Worm (Caenorhabditis elegans) whole organism, young adult: Measurements from ENCODE around the gene T14G12.6.

ENCODE experiments used
- B0035.1 ChIP-seq: sonication (generic microtip); optimal IDR thresholded peaks from 2 replicates; lab custom pipeline; 2016; ENCODE audit warnings: missing genetic modification characterization, mild to moderate bottlenecking, missing compliant biosample characterization, missing genotype, missing genetic modification reagents
- D2030.7 ChIP-seq: fragments of 200-800 bp; sonication (Bioruptor generic); IDR thresholded peaks from 2 replicates; pipeline ENCODE4 v1.3.6; 2022; ENCODE audit warnings: missing genetic modification reagents, missing genetic modification characterization, missing compliant biosample characterization
- F39B2.1 ChIP-seq: fragments of 200-800 bp; sonication (Bioruptor generic); IDR thresholded peaks from 2 replicates; pipeline ENCODE4 v1.3.6; 2022; ENCODE audit warnings: missing genetic modification reagents, missing genetic modification characterization, missing compliant biosample characterization
- F49E8.2 ChIP-seq: sonication (generic microtip); optimal IDR thresholded peaks from 3 replicates; lab custom pipeline; 2017; ENCODE audit warnings: missing genetic modification characterization, mild to moderate bottlenecking, missing compliant biosample characterization, antibody characterized with exemption, moderate library complexity; ENCODE audit not compliant: insufficient read depth
- F52B5.7 ChIP-seq: sonication (generic microtip); optimal IDR thresholded peaks from 2 replicates; lab custom pipeline; 2016; ENCODE audit warnings: mild to moderate bottlenecking, missing genetic modification characterization, missing compliant biosample characterization
- K12H6.12 ChIP-seq: fragments of 200-800 bp; sonication (Bioruptor generic); optimal IDR thresholded peaks from 2 replicates; lab custom pipeline; 2018; ENCODE audit warnings: mild to moderate bottlenecking, missing genetic modification characterization, missing compliant biosample characterization
- Y53F4B.3 ChIP-seq: fragments of 200-800 bp; sonication (Bioruptor generic); IDR thresholded peaks from 2 replicates; pipeline ENCODE4 v1.3.6; 2022; ENCODE audit warnings: missing genetic modification reagents, missing genetic modification characterization, missing compliant biosample characterization
- Y53G8AR.9 ChIP-seq: fragments of 200-800 bp; sonication (Bioruptor generic); conservative IDR thresholded peaks from 2 replicates; pipeline ENCODE4 v1.3.6; 2022; ENCODE audit warnings: missing genetic modification reagents, missing genetic modification characterization, missing compliant biosample characterization
- Y56A3A.18 ChIP-seq: fragments of 200-800 bp; sonication (Bioruptor generic); IDR thresholded peaks from 2 replicates; pipeline ENCODE4 v1.3.6; 2022; ENCODE audit warnings: missing genetic modification reagents, missing genetic modification characterization, missing compliant biosample characterization
- Y95B8A.8 ChIP-seq: fragments of 200-800 bp; sonication (Bioruptor generic); IDR thresholded peaks from 2 replicates; pipeline ENCODE4 v1.3.6; 2022; ENCODE audit warnings: missing genetic modification reagents, missing genetic modification characterization, missing compliant biosample characterization
- ZK185.1 ChIP-seq: sonication (generic microtip); optimal IDR thresholded peaks from 2 replicates; lab custom pipeline; 2016; ENCODE audit warnings: mild to moderate bottlenecking, missing genetic modification characterization, missing compliant biosample characterization; ENCODE audit not compliant: poor library complexity, severe bottlenecking
- akir-1 ChIP-seq: fragments of 200-800 bp; sonication (Bioruptor generic); optimal IDR thresholded peaks from 2 replicates; lab custom pipeline; 2018; ENCODE audit warnings: mild to moderate bottlenecking, missing genetic modification characterization, moderate library complexity, missing compliant biosample characterization
- athp-1 ChIP-seq: sonication (generic microtip); optimal IDR thresholded peaks from 2 replicates; lab custom pipeline; 2017; ENCODE audit warnings: mild to moderate bottlenecking, missing genetic modification characterization, missing compliant biosample characterization
- bed-1 ChIP-seq: fragments of 200-800 bp; sonication (Bioruptor generic); IDR thresholded peaks from 2 replicates; pipeline ENCODE4 v1.3.6; 2022; ENCODE audit warnings: missing genetic modification reagents, missing genetic modification characterization, missing compliant biosample characterization
- ceh-91 ChIP-seq: fragments of 200-800 bp; sonication (Bioruptor generic); IDR thresholded peaks from 2 replicates; pipeline ENCODE4 v1.3.6; 2022; ENCODE audit warnings: missing genetic modification reagents, missing genetic modification characterization, missing compliant biosample characterization
- dpff-1 ChIP-seq: sonication (generic microtip); optimal IDR thresholded peaks from 2 replicates; lab custom pipeline; 2017; ENCODE audit warnings: mild to moderate bottlenecking, missing genetic modification characterization, missing compliant biosample characterization
- egl-18 ChIP-seq: fragments of 200-800 bp; sonication (Bioruptor generic); IDR thresholded peaks from 2 replicates; pipeline ENCODE4 v1.3.6; 2022; ENCODE audit warnings: missing genetic modification reagents, missing genetic modification characterization, missing compliant biosample characterization
- egl-44 ChIP-seq: fragments of 200-800 bp; sonication (Bioruptor generic); IDR thresholded peaks from 2 replicates; pipeline ENCODE4 v1.3.6; 2022; ENCODE audit warnings: missing genetic modification reagents, missing genetic modification characterization, missing compliant biosample characterization
- egrh-3 ChIP-seq: fragments of 200-800 bp; sonication (Bioruptor generic); IDR thresholded peaks from 2 replicates; pipeline ENCODE4 v1.3.6; 2022; ENCODE audit warnings: missing genetic modification reagents, missing genetic modification characterization, missing compliant biosample characterization
- ekl-4 ChIP-seq: fragments of 200-800 bp; sonication (Bioruptor generic); IDR thresholded peaks from 2 replicates; pipeline ENCODE4 v1.3.6; 2022; ENCODE audit warnings: missing genetic modification reagents, missing genetic modification characterization, missing compliant biosample characterization
- fkh-3 ChIP-seq: sonication (generic microtip); optimal IDR thresholded peaks from 2 replicates; lab custom pipeline; 2016; ENCODE audit warnings: mild to moderate bottlenecking, missing genetic modification characterization, missing compliant biosample characterization
- hmg-1.2 ChIP-seq: fragments of 200-800 bp; sonication (Bioruptor generic); IDR thresholded peaks from 2 replicates; pipeline ENCODE4 v1.3.6; 2022; ENCODE audit warnings: missing genetic modification reagents, missing genetic modification characterization, missing compliant biosample characterization
- hsf-1 ChIP-seq: fragments of 200-800 bp; sonication (Bioruptor generic); IDR thresholded peaks from 2 replicates; pipeline ENCODE4 v1.3.6; 2022; ENCODE audit warnings: missing genetic modification reagents, missing genetic modification characterization, missing compliant biosample characterization
- lag-1 ChIP-seq: fragments of 200-800 bp; sonication (Bioruptor generic); IDR thresholded peaks from 2 replicates; pipeline ENCODE4 v1.3.6; 2022; ENCODE audit warnings: missing genetic modification reagents, missing genetic modification characterization, missing compliant biosample characterization
- lsy-27 ChIP-seq: sonication (generic microtip); optimal IDR thresholded peaks from 2 replicates; lab custom pipeline; 2017; ENCODE audit warnings: missing genetic modification characterization, mild to moderate bottlenecking, missing compliant biosample characterization, antibody characterized with exemption, missing genotype, borderline replicate concordance; ENCODE audit not compliant: insufficient read depth
- madf-10 ChIP-seq: sonication (generic microtip); optimal IDR thresholded peaks from 2 replicates; lab custom pipeline; 2016; ENCODE audit warnings: mild to moderate bottlenecking, missing genetic modification characterization, missing compliant biosample characterization
- madf-3 ChIP-seq: fragments of 200-800 bp; sonication (Bioruptor generic); IDR thresholded peaks from 2 replicates; pipeline ENCODE4 v1.3.6; 2022; ENCODE audit warnings: missing genetic modification reagents, missing genetic modification characterization, missing compliant biosample characterization
- mel-28 ChIP-seq: sonication (generic microtip); optimal IDR thresholded peaks from 2 replicates; lab custom pipeline; 2016; ENCODE audit warnings: borderline replicate concordance, mild to moderate bottlenecking, missing genetic modification characterization, missing compliant biosample characterization
- nfya-2 ChIP-seq: fragments of 200-800 bp; sonication (Bioruptor generic); IDR thresholded peaks from 2 replicates; pipeline ENCODE4 v1.3.6; 2022; ENCODE audit warnings: missing genetic modification reagents, missing genetic modification characterization, missing compliant biosample characterization
- nfyb-1 ChIP-seq: fragments of 200-800 bp; sonication (Bioruptor generic); IDR thresholded peaks from 2 replicates; pipeline ENCODE4 v1.3.6; 2022; ENCODE audit warnings: missing genetic modification reagents, missing genetic modification characterization, missing compliant biosample characterization
- nhr-120 ChIP-seq: fragments of 200-800 bp; sonication (Bioruptor generic); IDR thresholded peaks from 2 replicates; pipeline ENCODE4 v1.3.6; 2022; ENCODE audit warnings: missing genetic modification characterization, missing compliant biosample characterization
- nhr-27 ChIP-seq: fragments of 200-800 bp; sonication (Bioruptor generic); optimal IDR thresholded peaks from 2 replicates; lab custom pipeline; 2018; ENCODE audit warnings: mild to moderate bottlenecking, missing genetic modification characterization, moderate library complexity, missing compliant biosample characterization
- snpc-1.1 ChIP-seq: sonication (generic microtip); optimal IDR thresholded peaks from 2 replicates; lab custom pipeline; 2017; ENCODE audit warnings: missing genetic modification characterization, mild to moderate bottlenecking, missing compliant biosample characterization, antibody characterized with exemption, moderate library complexity, missing genotype, missing genetic modification reagents; ENCODE audit not compliant: insufficient read depth
- sptf-2 ChIP-seq: fragments of 200-800 bp; sonication (Bioruptor generic); optimal IDR thresholded peaks from 2 replicates; lab custom pipeline; 2018; ENCODE audit warnings: mild to moderate bottlenecking, missing genetic modification characterization, missing compliant biosample characterization
- unc-62 ChIP-seq: fragments of 150-350 bp; optimal IDR thresholded peaks from 2 replicates; lab custom pipeline; 2014; ENCODE audit warnings: missing biosample characterization, missing genetic modification reagents, missing genetic modification characterization
- zfh-2 ChIP-seq: fragments of 200-800 bp; sonication (Bioruptor generic); conservative IDR thresholded peaks from 2 replicates; pipeline ENCODE4 v1.3.6; 2022; ENCODE audit warnings: missing genetic modification reagents, missing genetic modification characterization, missing compliant biosample characterization
- ztf-25 ChIP-seq: fragments of 200-800 bp; sonication (Bioruptor generic); IDR thresholded peaks from 2 replicates; pipeline ENCODE4 v1.3.6; 2022; ENCODE audit warnings: missing genetic modification reagents, missing genetic modification characterization, missing compliant biosample characterization

Gene T14G12.6

DNA sequence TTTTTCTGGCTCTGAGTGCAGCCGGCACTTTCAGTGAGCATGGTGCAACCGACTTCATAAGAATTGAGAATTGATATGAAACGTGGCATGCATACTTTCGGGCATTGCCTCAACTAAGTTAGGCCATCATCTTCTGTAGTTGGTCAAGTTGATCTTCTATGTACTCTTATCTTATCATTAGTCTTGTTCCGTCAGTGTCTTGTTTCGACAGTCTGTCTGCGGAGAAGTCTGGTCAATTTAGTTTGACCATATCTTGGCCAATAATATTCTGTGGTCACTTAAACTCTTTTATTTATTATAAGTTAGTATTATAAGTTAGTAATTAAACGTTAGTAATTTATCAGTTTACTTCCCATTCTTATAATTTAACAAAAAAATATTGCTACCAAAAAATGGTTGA, 3.0 kb downstream of the T14G12.6 start:
- TF ChIP-seq dpff-1 (tag; lab: Kevin White, UChicago) (no peak), ceh-91 (GFP tag; lab: Robert Waterston, UW) (no peak), unc-62 (GFP tag; lab: Kevin White, UChicago) (no peak), B0035.1 (no peak), Y53G8AR.9 (GFP tag; lab: Robert Waterston, UW) (no peak), snpc-1.1 (tag; lab: Kevin White, UChicago) (no peak), Y95B8A.8 (GFP tag; lab: Robert Waterston, UW) (no peak), F49E8.2 (tag; lab: Kevin White, UChicago) (no peak), ztf-25 (GFP tag; lab: Robert Waterston, UW) (no peak), nhr-120 (GFP tag; lab: Robert Waterston, UW) (no peak)

DNA sequence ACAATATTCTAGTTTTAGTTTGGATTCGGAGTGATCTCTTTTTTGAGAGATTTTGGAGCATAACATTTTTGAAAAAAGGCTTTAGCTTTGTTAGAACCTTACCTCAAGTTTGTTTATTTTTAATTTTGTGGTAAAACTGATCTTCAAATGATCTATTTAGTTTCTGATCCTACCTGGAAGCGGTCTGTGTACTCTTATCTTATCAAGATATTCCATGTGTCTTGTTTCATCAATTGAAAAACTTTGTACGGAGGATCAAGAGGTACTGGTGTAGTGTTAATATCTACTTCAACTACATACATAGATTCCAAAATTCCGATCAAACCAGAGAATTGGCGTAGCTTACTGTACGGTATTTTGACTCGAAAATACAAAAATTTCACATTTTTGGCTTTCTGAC, 3.5 kb downstream of the T14G12.6 start:
- no peak for TF ChIP-seq Y56A3A.18 (GFP tag; lab: Robert Waterston, UW)
- TF ChIP-seq F39B2.1 (GFP tag; lab: Robert Waterston, UW): no peak
- no peak for TF ChIP-seq lag-1 (GFP tag; lab: Robert Waterston, UW)

- TF ChIP-seq bed-1 (GFP tag; lab: Robert Waterston, UW) (0 out of 2 replicates have a peak, but pooled peaks have one; percentile 56), nfya-2 (GFP tag; lab: Robert Waterston, UW) (peak; percentile 58; the same call in 1 of the 2 replicates)
Observed at ce11 chrX:3755046-3755445, 4.2 kb downstream of the T14G12.6 start.

DNA sequence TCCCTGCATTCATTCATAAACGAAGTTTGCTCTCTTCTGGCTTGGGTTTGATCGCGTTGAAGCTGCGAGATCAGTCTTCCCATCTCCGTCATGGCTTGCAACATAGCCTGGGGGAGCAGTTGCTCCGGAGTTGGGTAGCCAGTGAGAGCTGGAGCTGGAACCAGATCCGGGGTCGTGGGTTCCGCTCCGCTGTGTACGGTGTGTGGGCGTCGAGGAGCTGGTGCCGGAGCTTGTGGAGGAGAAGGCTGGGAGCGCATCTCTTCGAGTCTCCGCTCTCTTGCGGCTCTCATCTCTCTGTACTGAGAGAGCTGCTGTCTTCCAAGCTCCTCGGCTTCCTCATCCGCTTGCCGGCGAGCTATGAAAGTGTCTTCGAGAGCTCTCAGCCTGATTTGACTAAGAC, 6.8 kb downstream of the T14G12.6 start:
- TF ChIP-seq zfh-2 (GFP tag; lab: Robert Waterston, UW) (peak; percentile 69; the same call in 1 of the 2 replicates), nfyb-1 (GFP tag; lab: Robert Waterston, UW) (0 out of 2 replicates have a peak, but pooled peaks have one; percentile 8), fkh-3 (tag; lab: Kevin White, UChicago) (peak; percentile 15), egrh-3 (GFP tag; lab: Robert Waterston, UW) (peak; percentile 82), K12H6.12 (no peak), ekl-4 (GFP tag; lab: Robert Waterston, UW) (no peak), hsf-1 (GFP tag; lab: Robert Waterston, UW) (no peak)

DNA sequence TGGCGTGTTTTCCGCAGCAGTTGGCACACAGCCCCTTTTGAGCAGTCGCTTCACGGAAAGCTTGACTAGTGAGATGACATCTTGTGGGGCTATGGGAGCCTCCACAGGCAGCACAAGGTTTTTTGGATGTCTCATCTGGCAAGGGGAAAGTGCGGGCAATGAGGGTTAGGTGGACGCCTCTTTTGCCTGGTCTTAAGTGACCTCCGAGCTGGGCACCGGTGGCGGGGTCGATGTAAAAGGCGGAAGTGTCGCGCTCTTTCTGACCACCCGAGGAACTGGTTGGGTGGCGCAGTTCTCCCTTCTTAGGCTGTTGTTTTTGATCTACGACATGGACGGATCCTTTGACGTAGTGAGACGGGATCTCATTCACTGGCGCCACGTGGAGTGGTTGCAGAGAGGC, 7.9 kb downstream of the T14G12.6 start:
- no peak for TF ChIP-seq Y53F4B.3 (GFP tag; lab: Robert Waterston, UW)
- no peak for TF ChIP-seq egl-44
- TF ChIP-seq zfh-2 (GFP tag; lab: Robert Waterston, UW): peak; percentile 67
- no peak for TF ChIP-seq hmg-1.2 (GFP tag; lab: Robert Waterston, UW)
- TF ChIP-seq, all 124 proteins: peak for 1

DNA sequence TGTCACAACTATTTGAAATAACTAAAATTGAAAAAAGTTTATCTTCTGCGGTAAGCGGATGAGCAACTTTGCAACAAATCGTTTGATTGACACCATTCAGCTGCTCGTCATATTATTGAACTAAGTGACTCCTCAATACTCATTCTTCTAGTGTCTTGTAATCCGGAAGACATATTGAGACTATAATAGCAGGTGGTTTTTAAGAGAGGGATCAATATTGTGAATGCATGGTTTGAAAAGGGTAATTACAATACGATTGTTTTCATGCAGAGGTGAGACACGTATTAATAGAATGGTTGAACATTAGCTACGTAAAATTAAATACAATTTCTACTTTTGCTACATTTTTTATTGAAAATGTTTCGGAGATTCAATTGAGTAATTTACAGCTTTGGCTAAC, 16.1 kb downstream of the T14G12.6 start:
- TF ChIP-seq madf-10 (tag; lab: Kevin White, UChicago) (no peak), mel-28 (tag; lab: Kevin White, UChicago) (no peak), sptf-2 (no peak), athp-1 (no peak), akir-1 (GFP tag; lab: Kevin White, UChicago) (no peak), unc-62 (GFP tag; lab: Kevin White, UChicago) (no peak), lsy-27 (tag; lab: Kevin White, UChicago) (no peak), ztf-25 (GFP tag; lab: Robert Waterston, UW) (no peak), ZK185.1 (tag; lab: Kevin White, UChicago) (no peak), madf-3 (GFP tag; lab: Robert Waterston, UW) (no peak), F52B5.7 (tag; lab: Kevin White, UChicago) (no peak), D2030.7 (no peak), nhr-27 (tag; lab: Kevin White, UChicago) (no peak), egl-18 (GFP tag; lab: Robert Waterston, UW) (no peak)
